Worm (Caenorhabditis elegans) whole organism, late embryonic: ENCODE measurements around the gene D2096.11.

ENCODE experiments used
- C08G9.2 ChIP-seq: sonication (generic microtip); optimal IDR thresholded peaks from 2 replicates; lab custom pipeline; 2016; ENCODE audit warnings: mild to moderate bottlenecking, missing genetic modification characterization, moderate library complexity, missing compliant biosample characterization
- K09A11.1 ChIP-seq: sonication (generic microtip); optimal IDR thresholded peaks from 2 replicates; lab custom pipeline; 2017; ENCODE audit warnings: antibody characterized with exemption, mild to moderate bottlenecking, missing genetic modification characterization, missing compliant biosample characterization; ENCODE audit not compliant: insufficient read depth
- T23F11.4 ChIP-seq: fragments of 200-800 bp; sonication (Bioruptor generic); optimal IDR thresholded peaks from 2 replicates; lab custom pipeline; 2018; ENCODE audit warnings: mild to moderate bottlenecking, missing genetic modification characterization, missing compliant biosample characterization
- ahr-1 ChIP-seq: sonication (generic microtip); optimal IDR thresholded peaks from 2 replicates; lab custom pipeline; 2016; ENCODE audit warnings: missing genetic modification characterization, missing compliant biosample characterization
- ama-1 ChIP-seq: fragments of 150-350 bp; optimal IDR thresholded peaks from 2 replicates; lab custom pipeline; 2014
- ceh-18 ChIP-seq: sonication (generic microtip); optimal IDR thresholded peaks from 2 replicates; lab custom pipeline; 2016; ENCODE audit warnings: missing genetic modification characterization, missing compliant biosample characterization
- ceh-19 ChIP-seq: fragments of 200-800 bp; sonication (Bioruptor generic); optimal IDR thresholded peaks from 2 replicates; lab custom pipeline; 2018; ENCODE audit warnings: mild to moderate bottlenecking, missing genetic modification characterization, missing compliant biosample characterization
- ceh-2 ChIP-seq: sonication (generic microtip); optimal IDR thresholded peaks from 2 replicates; lab custom pipeline; 2016; ENCODE audit warnings: missing genotype, missing genetic modification characterization, missing compliant biosample characterization
- ceh-24 ChIP-seq: sonication (generic microtip); optimal IDR thresholded peaks from 2 replicates; lab custom pipeline; 2016; ENCODE audit warnings: mild to moderate bottlenecking, missing genetic modification characterization, missing compliant biosample characterization
- ceh-30 ChIP-seq: fragments of 150-350 bp; optimal IDR thresholded peaks from 2 replicates; lab custom pipeline; 2014; ENCODE audit warnings: missing biosample characterization, missing genetic modification characterization
- ceh-31 ChIP-seq: sonication (generic microtip); optimal IDR thresholded peaks from 2 replicates; lab custom pipeline; 2016; ENCODE audit warnings: missing genetic modification characterization, missing compliant biosample characterization
- ceh-34 ChIP-seq: sonication (generic microtip); optimal IDR thresholded peaks from 2 replicates; lab custom pipeline; 2016; ENCODE audit warnings: mild to moderate bottlenecking, missing genetic modification characterization, missing compliant biosample characterization
- ceh-48 ChIP-seq: sonication (generic microtip); optimal IDR thresholded peaks from 2 replicates; lab custom pipeline; 2016; ENCODE audit warnings: missing genetic modification characterization, inconsistent platforms, missing compliant biosample characterization
- ceh-6 ChIP-seq: fragments of 200-800 bp; sonication (Bioruptor generic); optimal IDR thresholded peaks from 2 replicates; lab custom pipeline; 2018; ENCODE audit warnings: mild to moderate bottlenecking, missing genetic modification characterization, missing compliant biosample characterization
- dve-1 ChIP-seq: sonication (generic microtip); optimal IDR thresholded peaks from 2 replicates; lab custom pipeline; 2017; ENCODE audit warnings: antibody characterized with exemption, mild to moderate bottlenecking, missing genetic modification characterization, missing compliant biosample characterization
- elt-2 ChIP-seq: sonication (generic microtip); optimal IDR thresholded peaks from 2 replicates; lab custom pipeline; 2016; ENCODE audit warnings: missing genetic modification reagents, missing genetic modification characterization, missing compliant biosample characterization
- ets-4 ChIP-seq: sonication (generic microtip); optimal IDR thresholded peaks from 2 replicates; lab custom pipeline; 2016; ENCODE audit warnings: missing genetic modification characterization, missing compliant biosample characterization
- eyg-1 ChIP-seq: sonication (generic microtip); optimal IDR thresholded peaks from 2 replicates; lab custom pipeline; 2016; ENCODE audit warnings: missing genotype, missing genetic modification characterization, missing compliant biosample characterization
- fkh-10 ChIP-seq: fragments of 150-350 bp; optimal IDR thresholded peaks from 2 replicates; lab custom pipeline; 2014; ENCODE audit warnings: missing biosample characterization, missing genetic modification reagents, missing genetic modification characterization
- hlh-13 ChIP-seq: fragments of 200-800 bp; sonication (Bioruptor generic); optimal IDR thresholded peaks from 2 replicates; lab custom pipeline; 2018; ENCODE audit warnings: mild to moderate bottlenecking, missing genetic modification characterization, missing compliant biosample characterization
- hlh-30 ChIP-seq: sonication (generic microtip); optimal IDR thresholded peaks from 2 replicates; lab custom pipeline; 2017; ENCODE audit warnings: antibody characterized with exemption, missing genetic modification characterization, missing compliant biosample characterization; ENCODE audit not compliant: insufficient read depth
- lin-11 ChIP-seq: fragments of 200-800 bp; sonication (Bioruptor generic); optimal IDR thresholded peaks from 2 replicates; lab custom pipeline; 2018; ENCODE audit warnings: mild to moderate bottlenecking, missing genetic modification characterization, missing compliant biosample characterization
- madf-2 ChIP-seq: sonication (generic microtip); optimal IDR thresholded peaks from 2 replicates; lab custom pipeline; 2017; ENCODE audit warnings: missing genetic modification characterization, missing compliant biosample characterization
- nfya-1 ChIP-seq: sonication (generic microtip); optimal IDR thresholded peaks from 2 replicates; lab custom pipeline; 2017; ENCODE audit warnings: missing genetic modification characterization, mild to moderate bottlenecking, missing compliant biosample characterization, antibody characterized with exemption, moderate library complexity
- npax-4 ChIP-seq: sonication (generic microtip); optimal IDR thresholded peaks from 2 replicates; lab custom pipeline; 2016; ENCODE audit warnings: missing genetic modification characterization, missing compliant biosample characterization
- pag-3 ChIP-seq: sonication (generic microtip); optimal IDR thresholded peaks from 2 replicates; lab custom pipeline; 2016; ENCODE audit warnings: missing compliant biosample characterization, missing genetic modification characterization, borderline replicate concordance
- pat-9 ChIP-seq: fragments of 200-800 bp; sonication (Bioruptor generic); optimal IDR thresholded peaks from 2 replicates; lab custom pipeline; 2018; ENCODE audit warnings: mild to moderate bottlenecking, missing genetic modification characterization, moderate library complexity, missing compliant biosample characterization
- pax-1 ChIP-seq: fragments of 150-350 bp; optimal IDR thresholded peaks from 2 replicates; lab custom pipeline; 2014; ENCODE audit warnings: missing biosample characterization, missing genetic modification characterization
- pros-1 ChIP-seq: fragments of 150-350 bp; optimal IDR thresholded peaks from 2 replicates; lab custom pipeline; 2014; ENCODE audit warnings: missing biosample characterization, missing genetic modification reagents, missing genetic modification characterization
- ref-2 ChIP-seq: sonication (generic microtip); optimal IDR thresholded peaks from 2 replicates; lab custom pipeline; 2016; ENCODE audit warnings: missing genetic modification characterization, missing compliant biosample characterization
- rnt-1 ChIP-seq: sonication (generic microtip); optimal IDR thresholded peaks from 2 replicates; lab custom pipeline; 2016; ENCODE audit warnings: missing genetic modification characterization, missing compliant biosample characterization
- sdc-2 ChIP-seq: sonication (generic microtip); optimal IDR thresholded peaks from 2 replicates; lab custom pipeline; 2016; ENCODE audit warnings: missing genotype, missing genetic modification characterization, missing compliant biosample characterization
- syd-9 ChIP-seq: sonication (generic microtip); optimal IDR thresholded peaks from 2 replicates; lab custom pipeline; 2016; ENCODE audit warnings: mild to moderate bottlenecking, missing genetic modification characterization, moderate library complexity, missing compliant biosample characterization
- tbx-2 ChIP-seq: sonication (generic microtip); optimal IDR thresholded peaks from 2 replicates; lab custom pipeline; 2016; ENCODE audit warnings: missing genetic modification characterization, missing compliant biosample characterization
- unc-3 ChIP-seq, 2 experiments: fragments of 200-800 bp in 1 of 2; sonication (Bioruptor generic) in 1 of 2; sonication (generic microtip) in 1 of 2; conservative IDR thresholded peaks in 1 of 2; optimal IDR thresholded peaks in 1 of 2; 2 replicates each; pipeline versions ENCODE4 v1.3.6 to Lab custom; 2016 to 2022; ENCODE audit warnings: missing compliant biosample characterization in 2 of 2, missing genetic modification characterization in 2 of 2, missing genetic modification reagents in 1 of 2
- unc-42 ChIP-seq: sonication (generic microtip); optimal IDR thresholded peaks from 2 replicates; lab custom pipeline; 2016; ENCODE audit warnings: missing genotype, missing genetic modification characterization, missing compliant biosample characterization
- unc-55 ChIP-seq: sonication (generic microtip); optimal IDR thresholded peaks from 2 replicates; lab custom pipeline; 2017; ENCODE audit warnings: missing biosample characterization, missing genetic modification reagents, missing genetic modification characterization
- unc-86 ChIP-seq: sonication (generic microtip); optimal IDR thresholded peaks from 2 replicates; lab custom pipeline; 2016; ENCODE audit warnings: missing genetic modification characterization, missing compliant biosample characterization
- zip-5 ChIP-seq: sonication (generic microtip); optimal IDR thresholded peaks from 2 replicates; lab custom pipeline; 2016; ENCODE audit warnings: missing genetic modification characterization, missing compliant biosample characterization

Gene D2096.11

ce11 chrIV:8394105-8394504 lies at the start of gene D2096.11:
TSS of gene D2096.11 (minus strand) at chrIV:8394205.
- TF ChIP-seq C08G9.2 (tag; lab: Kevin White, UChicago): no peak

- TF ChIP-seq fkh-10 (GFP tag; lab: Kevin White, UChicago) (peak; percentile 26), C08G9.2 (tag; lab: Kevin White, UChicago) (no peak), rnt-1 (tag; lab: Kevin White, UChicago) (peak; percentile 82), unc-3 (GFP tag; conservative IDR thresholded peaks at IDR 0.05; lab: Robert Waterston, UW) (no peak), unc-3 (tag; optimal IDR thresholded peaks at IDR 0.05; lab: Kevin White, UChicago) (peak; percentile 52), unc-86 (tag; lab: Kevin White, UChicago) (peak; percentile 7), zip-5 (tag; lab: Kevin White, UChicago) (no peak), ets-4 (tag; lab: Kevin White, UChicago) (peak; percentile 29), pag-3 (tag; lab: Kevin White, UChicago) (no peak), ceh-48 (peak; percentile 11), ceh-24 (tag; lab: Kevin White, UChicago) (no peak), K09A11.1 (tag; lab: Kevin White, UChicago) (peak; percentile 50), eyg-1 (tag; lab: Kevin White, UChicago) (no peak), ahr-1 (tag; lab: Kevin White, UChicago) (no peak), tbx-2 (tag; lab: Kevin White, UChicago) (peak; percentile 65), sdc-2 (tag; lab: Kevin White, UChicago) (no peak), ceh-6 (GFP tag; lab: Kevin White, UChicago) (no peak), syd-9 (tag; lab: Kevin White, UChicago) (peak; percentile 37), unc-42 (peak; percentile 70), madf-2 (tag; lab: Kevin White, UChicago) (peak; percentile 31), pros-1 (tag; lab: Kevin White, UChicago) (peak; percentile 66), ceh-30 (tag; lab: Kevin White, UChicago) (no peak), ceh-31 (tag; lab: Kevin White, UChicago) (peak; percentile 72), elt-2 (tag; lab: Kevin White, UChicago) (peak; percentile 52), ceh-19 (GFP tag; lab: Kevin White, UChicago) (peak; percentile 45), ceh-18 (tag; lab: Kevin White, UChicago) (peak; percentile 85), hlh-13 (GFP tag; lab: Kevin White, UChicago) (no peak), lin-11 (peak; percentile 6), pat-9 (tag; lab: Kevin White, UChicago) (peak; percentile 41), ref-2 (tag; lab: Kevin White, UChicago) (peak; percentile 91), pax-1 (tag; lab: Kevin White, UChicago) (peak; percentile 94), T23F11.4 (GFP tag; lab: Kevin White, UChicago) (peak; percentile 15), unc-55 (GFP tag; lab: Kevin White, UChicago) (peak; percentile 87), nfya-1 (tag; lab: Kevin White, UChicago) (peak; percentile 99), dve-1 (tag; lab: Kevin White, UChicago) (peak; percentile 65), ceh-34 (tag; lab: Kevin White, UChicago) (peak; percentile 70), npax-4 (tag; lab: Kevin White, UChicago) (no peak), ama-1 (lab: Kevin White, UChicago) (peak; percentile 92), ceh-2 (peak; percentile 1), hlh-30 (peak; percentile 95)
Measured at ce11 chrIV:8432709-8433108, 38.7 kb upstream of the D2096.11 start, which contains the start of the genes T26A8.4 and pdtf-1. TSS of gene T26A8.4 (minus strand) at chrIV:8432893. TSS of gene pdtf-1 (plus strand) at chrIV:8433038.
